Worm (Caenorhabditis elegans) whole organism, L4 larva: ENCODE measurements around the gene fmo-1.

Experiments used
- F26F4.8 ChIP-seq: fragments of 200-800 bp; sonication (Bioruptor generic); conservative IDR thresholded peaks from 2 replicates; pipeline ENCODE4 v1.3.6; 2022; ENCODE audit warnings: missing genetic modification characterization, missing compliant biosample characterization
- F44E2.7 ChIP-seq: fragments of 200-800 bp; sonication (Bioruptor generic); IDR thresholded peaks from 2 replicates; pipeline ENCODE4 v2.1.2; 2022; ENCODE audit warnings: missing genetic modification characterization, missing compliant biosample characterization
- Y48G9A.11 ChIP-seq: fragments of 200-800 bp; sonication (Bioruptor generic); IDR thresholded peaks from 2 replicates; pipeline ENCODE4 v1.3.6; 2022; ENCODE audit warnings: missing genetic modification reagents, missing genetic modification characterization, missing compliant biosample characterization
- ZK337.2 ChIP-seq: fragments of 200-800 bp; sonication (Bioruptor generic); IDR thresholded peaks from 2 replicates; pipeline ENCODE4 v1.3.6; 2022; ENCODE audit warnings: missing genetic modification reagents, missing genetic modification characterization, missing compliant biosample characterization
- ama-1 ChIP-seq: fragments of 150-350 bp; optimal IDR thresholded peaks from 2 replicates; lab custom pipeline; 2014; ENCODE audit warnings: inconsistent platforms, mixed read lengths
- arid-1 ChIP-seq: fragments of 200-800 bp; sonication (Bioruptor generic); conservative IDR thresholded peaks from 2 replicates; pipeline ENCODE4 v1.3.6; 2022; ENCODE audit warnings: missing genetic modification reagents, missing genetic modification characterization, missing compliant biosample characterization
- attf-4 ChIP-seq: sonication (generic microtip); optimal IDR thresholded peaks from 3 replicates; lab custom pipeline; 2017; ENCODE audit warnings: missing biosample characterization, missing genetic modification characterization
- ceh-20 ChIP-seq: fragments of 200-800 bp; sonication (Bioruptor generic); IDR thresholded peaks from 2 replicates; pipeline ENCODE4 v1.3.6; 2022; ENCODE audit warnings: missing genetic modification reagents, missing genetic modification characterization, missing compliant biosample characterization
- ceh-28 ChIP-seq: fragments of 150-350 bp; optimal IDR thresholded peaks from 2 replicates; lab custom pipeline; 2014; ENCODE audit warnings: missing biosample characterization, missing genetic modification reagents, missing genetic modification characterization
- daf-12 ChIP-seq: fragments of 150-350 bp; optimal IDR thresholded peaks from 2 replicates; lab custom pipeline; 2014; ENCODE audit warnings: missing biosample characterization, missing genetic modification reagents, missing genetic modification characterization
- daf-8 ChIP-seq: fragments of 200-800 bp; sonication (Bioruptor generic); IDR thresholded peaks from 2 replicates; pipeline ENCODE4 v1.3.6; 2022; ENCODE audit warnings: missing genetic modification characterization, missing compliant biosample characterization
- duxl-1 ChIP-seq: sonication (generic microtip); optimal IDR thresholded peaks from 2 replicates; lab custom pipeline; 2016; ENCODE audit warnings: mild to moderate bottlenecking, missing genetic modification characterization, moderate library complexity, missing compliant biosample characterization; ENCODE audit not compliant: poor library complexity
- dve-1 ChIP-seq: sonication (generic microtip); optimal IDR thresholded peaks from 2 replicates; lab custom pipeline; 2017; ENCODE audit warnings: antibody characterized with exemption, mild to moderate bottlenecking, missing genetic modification characterization, missing compliant biosample characterization; ENCODE audit not compliant: insufficient read depth
- egl-43 ChIP-seq: fragments of 200-800 bp; sonication (Bioruptor generic); IDR thresholded peaks from 2 replicates; pipeline ENCODE4 v1.3.6; 2022; ENCODE audit warnings: missing genetic modification reagents, missing genetic modification characterization, missing compliant biosample characterization
- fos-1 ChIP-seq: fragments of 150-350 bp; optimal IDR thresholded peaks from 2 replicates; lab custom pipeline; 2014; ENCODE audit warnings: missing biosample characterization, missing genetic modification characterization
- hlh-11 ChIP-seq: fragments of 200-800 bp; sonication (Bioruptor generic); optimal IDR thresholded peaks from 2 replicates; lab custom pipeline; 2018; ENCODE audit warnings: mild to moderate bottlenecking, missing genetic modification characterization, missing compliant biosample characterization
- hlh-30 ChIP-seq: sonication (generic microtip); optimal IDR thresholded peaks from 2 replicates; lab custom pipeline; 2017; ENCODE audit warnings: antibody characterized with exemption, mild to moderate bottlenecking, missing genetic modification characterization, missing compliant biosample characterization; ENCODE audit not compliant: insufficient read depth
- hmg-1.1 ChIP-seq: fragments of 200-800 bp; sonication (Bioruptor generic); IDR thresholded peaks from 2 replicates; pipeline ENCODE4 v1.3.6; 2022; ENCODE audit warnings: missing genetic modification reagents, missing genetic modification characterization, missing compliant biosample characterization
- jun-1 ChIP-seq: fragments of 150-350 bp; optimal IDR thresholded peaks from 2 replicates; lab custom pipeline; 2014; ENCODE audit warnings: missing biosample characterization, missing genetic modification reagents, missing genetic modification characterization
- lim-7 ChIP-seq: fragments of 200-800 bp; sonication (Bioruptor generic); IDR thresholded peaks from 2 replicates; pipeline ENCODE4 v1.3.6; 2022; ENCODE audit warnings: missing genetic modification characterization, missing compliant biosample characterization
- lin-1 ChIP-seq: fragments of 200-800 bp; sonication (Bioruptor generic); IDR thresholded peaks from 2 replicates; pipeline ENCODE4 v1.3.6; 2022; ENCODE audit warnings: missing genetic modification reagents, missing genetic modification characterization, missing compliant biosample characterization
- lir-3 ChIP-seq: sonication (generic microtip); optimal IDR thresholded peaks from 2 replicates; lab custom pipeline; 2016; ENCODE audit warnings: mild to moderate bottlenecking, missing genetic modification characterization, missing compliant biosample characterization
- lsy-2 ChIP-seq, 2 experiments: fragments of 150-350 bp in 1 of 2; sonication (generic microtip) in 1 of 2; optimal IDR thresholded peaks; 2 replicates each; lab custom pipeline; 2014 to 2017; ENCODE audit warnings: missing biosample characterization in 2 of 2, missing genetic modification characterization in 2 of 2
- mdl-1 ChIP-seq, 2 experiments: fragments of 150-350 bp in 1 of 2; sonication (generic microtip) in 1 of 2; optimal IDR thresholded peaks; 2 replicates each; lab custom pipeline; 2014 to 2017; ENCODE audit warnings: missing biosample characterization in 2 of 2, missing genetic modification characterization in 2 of 2
- nhr-102 ChIP-seq: sonication (generic microtip); optimal IDR thresholded peaks from 2 replicates; lab custom pipeline; 2016; ENCODE audit warnings: mild to moderate bottlenecking, missing genetic modification characterization, moderate library complexity, missing compliant biosample characterization
- nhr-11 ChIP-seq: fragments of 150-350 bp; optimal IDR thresholded peaks from 2 replicates; lab custom pipeline; 2014; ENCODE audit warnings: missing biosample characterization, missing genetic modification characterization
- nhr-28 ChIP-seq: fragments of 150-350 bp; optimal IDR thresholded peaks from 2 replicates; lab custom pipeline; 2014; ENCODE audit warnings: missing biosample characterization, missing genetic modification characterization
- nhr-48 ChIP-seq: sonication (generic microtip); optimal IDR thresholded peaks from 2 replicates; lab custom pipeline; 2016; ENCODE audit warnings: mild to moderate bottlenecking, missing genetic modification characterization, missing compliant biosample characterization
- pqm-1 ChIP-seq: sonication (generic microtip); optimal IDR thresholded peaks from 2 replicates; lab custom pipeline; 2017; ENCODE audit warnings: missing biosample characterization, missing genetic modification characterization
- set-16 ChIP-seq: fragments of 200-800 bp; sonication (Bioruptor generic); IDR thresholded peaks from 2 replicates; pipeline ENCODE4 v1.3.6; 2022; ENCODE audit warnings: missing genetic modification reagents, missing genetic modification characterization, missing compliant biosample characterization
- snpc-1.2 ChIP-seq: fragments of 200-800 bp; sonication (Bioruptor generic); IDR thresholded peaks from 2 replicates; pipeline ENCODE4 v1.3.6; 2022; ENCODE audit warnings: missing genetic modification reagents, missing genetic modification characterization, missing compliant biosample characterization
- snpc-4 ChIP-seq: fragments of 150-350 bp; optimal IDR thresholded peaks from 2 replicates; lab custom pipeline; 2014; ENCODE audit warnings: missing biosample characterization, missing genetic modification characterization
- unc-130 ChIP-seq: sonication (generic microtip); optimal IDR thresholded peaks from 2 replicates; lab custom pipeline; 2016; ENCODE audit warnings: missing genetic modification reagents, missing genetic modification characterization, missing compliant biosample characterization
- unc-39 ChIP-seq: sonication (generic microtip); optimal IDR thresholded peaks from 2 replicates; lab custom pipeline; 2017; ENCODE audit warnings: missing biosample characterization, missing genetic modification characterization
- unc-62 ChIP-seq, 3 experiments: fragments of 150-350 bp in 1 of 3; sonication (generic microtip); optimal IDR thresholded peaks in 2 of 3; peaks in 1 of 3; 1 replicate in 1 of 3; 2 replicates in 2 of 3; lab custom pipeline; 2014 to 2017; ENCODE audit warnings: missing biosample characterization in 3 of 3, missing genetic modification characterization in 3 of 3, missing genetic modification reagents in 3 of 3, missing genotype in 1 of 3
- vab-7 ChIP-seq: fragments of 200-800 bp; sonication (Bioruptor generic); IDR thresholded peaks from 2 replicates; pipeline ENCODE4 v1.3.6; 2022; ENCODE audit warnings: missing genetic modification reagents, missing genetic modification characterization, missing compliant biosample characterization
- zfp-2 ChIP-seq: sonication (generic microtip); optimal IDR thresholded peaks from 2 replicates; lab custom pipeline; 2016; ENCODE audit warnings: mild to moderate bottlenecking, missing genetic modification characterization, missing compliant biosample characterization
- zfp-3 ChIP-seq: fragments of 200-800 bp; sonication (Bioruptor generic); conservative IDR thresholded peaks from 2 replicates; pipeline ENCODE4 v1.3.6; 2022; ENCODE audit warnings: missing genetic modification reagents, missing genetic modification characterization, missing compliant biosample characterization

fmo-1 gene

ce11 chrIV:10699660-10700059 is 38.0 kb downstream of the fmo-1 start, which contains the start of gene R102.11:
R102.11 (minus strand) TSS chrIV:10699760.
- TF ChIP-seq daf-12 (tag; lab: Kevin White, UChicago) (no peak), dve-1 (no peak), Y48G9A.11 (GFP tag; lab: Robert Waterston, UW) (no peak), jun-1 (no peak), F26F4.8 (no peak), set-16 (no peak), daf-8 (GFP tag; lab: Robert Waterston, UW) (no peak), nhr-102 (tag; lab: Kevin White, UChicago) (no peak), zfp-3 (GFP tag; lab: Robert Waterston, UW) (no peak), vab-7 (GFP tag; lab: Robert Waterston, UW) (no peak), ZK337.2 (GFP tag; lab: Robert Waterston, UW) (no peak), F44E2.7 (no peak), unc-39 (tag; lab: Kevin White, UChicago) (no peak), arid-1 (GFP tag; lab: Robert Waterston, UW) (no peak), lsy-2 (tag; optimal IDR thresholded peaks at IDR 0.05; lab: Kevin White, UChicago) (no peak)

DNA sequence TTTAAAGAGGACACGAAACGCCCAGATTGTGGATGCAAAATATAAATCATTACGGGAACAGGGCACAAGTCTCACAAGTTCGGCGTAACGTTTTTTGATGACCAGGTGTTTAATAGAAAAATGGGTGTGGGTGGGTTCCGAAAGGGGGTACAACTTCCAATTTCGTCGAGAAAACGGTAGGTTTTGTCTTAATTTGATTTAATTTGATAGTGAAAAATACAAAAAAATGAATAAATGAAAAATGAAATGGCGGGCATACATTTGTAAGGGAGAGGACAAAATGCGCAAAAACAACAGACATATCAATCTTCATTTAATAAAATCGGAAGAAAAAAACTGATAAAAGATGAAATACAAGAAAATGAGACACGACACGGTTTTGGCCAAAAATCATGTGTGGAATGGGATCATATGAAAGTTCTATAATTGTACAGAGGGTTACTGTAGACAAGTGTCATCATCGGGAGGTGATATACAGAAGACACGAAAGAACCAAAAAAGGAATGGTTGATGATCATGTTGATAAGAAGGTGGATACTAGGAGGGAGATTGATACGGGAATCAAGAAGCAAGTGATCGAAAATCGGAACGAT is 40.3 kb downstream of the fmo-1 start:
- TF ChIP-seq hmg-1.1 = no peak
- peak; percentile 60 for TF ChIP-seq nhr-28 (tag; lab: Kevin White, UChicago)
- TF ChIP-seq lir-3 = no peak
- peak in 1 of 2 experiments; percentile 58 for TF ChIP-seq unc-62 (GFP tag; optimal IDR thresholded peaks at IDR 0.05 in 1 of 2; lab: Kevin White, UChicago)
- TF ChIP-seq unc-62 (tag; optimal IDR thresholded peaks at IDR 0.05; lab: Kevin White, UChicago) = no peak
- no peak for TF ChIP-seq ama-1 (lab: Kevin White, UChicago)
- TF ChIP-seq nhr-48 = peak; percentile 4
- 0 out of 2 replicates have a peak, but pooled peaks have one; percentile 57 for TF ChIP-seq ceh-20 (GFP tag; lab: Robert Waterston, UW)
- peak in 1 of 2 experiments; percentile 55 for TF ChIP-seq mdl-1 (tag; optimal IDR thresholded peaks at IDR 0.05; lab: Kevin White, UChicago)
- no peak for TF ChIP-seq attf-4 (tag; lab: Kevin White, UChicago)
- TF ChIP-seq ceh-28 (tag; lab: Kevin White, UChicago) = no peak
- TF ChIP-seq pqm-1 (tag; lab: Kevin White, UChicago) = no peak
- peak; percentile 69 for TF ChIP-seq hlh-30 (tag; lab: Kevin White, UChicago)
- no peak for TF ChIP-seq fos-1 (tag; lab: Kevin White, UChicago)
- no peak for TF ChIP-seq daf-8 (GFP tag; lab: Robert Waterston, UW)
- no peak for TF ChIP-seq zfp-2
- TF ChIP-seq nhr-11 = no peak
- TF ChIP-seq hlh-11 (tag; lab: Kevin White, UChicago) = peak; percentile 62

DNA sequence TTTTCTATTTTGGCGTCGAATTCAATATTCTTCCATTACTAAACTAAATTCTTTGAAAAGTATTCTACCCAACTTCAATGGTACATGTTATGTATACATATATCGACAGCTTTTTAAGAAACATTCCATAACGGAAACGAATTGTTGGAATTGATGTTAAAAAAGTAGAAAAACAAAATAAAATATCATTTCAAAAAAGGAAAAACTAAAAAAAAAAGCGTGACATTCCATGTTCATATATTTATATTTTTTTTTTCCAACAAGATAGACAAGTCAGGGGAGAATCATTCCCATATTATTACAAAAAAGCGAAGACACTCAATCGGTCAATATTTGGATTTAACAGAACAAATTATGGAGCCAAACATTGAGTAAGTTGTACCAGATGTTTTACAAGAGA is 43.5 kb downstream of the fmo-1 start, which contains the start of gene R102.10:
Gene R102.10, plus strand, starts transcription at position 301 of the 400 bp plus-strand sequence.
- TF ChIP-seq nhr-28 (tag; lab: Kevin White, UChicago) (no peak), F26F4.8 (no peak), snpc-4 (tag; lab: Kevin White, UChicago) (no peak), lin-1 (GFP tag; lab: Robert Waterston, UW) (no peak), nhr-48 (no peak), duxl-1 (tag; lab: Kevin White, UChicago) (no peak), lim-7 (no peak), snpc-1.2 (no peak), egl-43 (no peak), unc-130 (GFP tag; lab: Kevin White, UChicago) (no peak)
- TF ChIP-seq, all 104 proteins: peak for 0
